Worm (Caenorhabditis elegans) whole organism, L3 larva: ENCODE results near the gene Y59A8A.8.
"Not testable (repeated sequence)": the region's sequence is repeated elsewhere in the genome, so short reads cannot be mapped to it uniquely, and the experiment has no call there.

ENCODE experiments used
- R02D3.7 ChIP-seq: fragments of 150-350 bp; optimal IDR thresholded peaks from 2 replicates; lab custom pipeline; 2014; ENCODE audit warnings: missing biosample characterization, missing genetic modification characterization
- ZK546.5 ChIP-seq: sonication (generic microtip); optimal IDR thresholded peaks from 2 replicates; lab custom pipeline; 2017; ENCODE audit warnings: missing biosample characterization, missing genetic modification characterization
- aly-2 ChIP-seq: fragments of 150-350 bp; optimal IDR thresholded peaks from 2 replicates; lab custom pipeline; 2014; ENCODE audit warnings: missing biosample characterization, missing genetic modification characterization
- ama-1 ChIP-seq: fragments of 150-350 bp; optimal IDR thresholded peaks from 2 replicates; lab custom pipeline; 2018
- ceh-16 ChIP-seq: sonication (generic microtip); optimal IDR thresholded peaks from 2 replicates; lab custom pipeline; 2017; ENCODE audit warnings: missing biosample characterization, missing genetic modification characterization
- ceh-28 ChIP-seq: fragments of 150-350 bp; optimal IDR thresholded peaks from 2 replicates; lab custom pipeline; 2014; ENCODE audit warnings: missing biosample characterization, missing genetic modification reagents, missing genetic modification characterization
- ceh-9 ChIP-seq: sonication (generic microtip); optimal IDR thresholded peaks from 2 replicates; lab custom pipeline; 2018; ENCODE audit warnings: missing biosample characterization, missing genetic modification characterization
- daf-12 ChIP-seq: fragments of 150-350 bp; optimal IDR thresholded peaks from 2 replicates; lab custom pipeline; 2014; ENCODE audit warnings: missing biosample characterization, missing genetic modification reagents, missing genetic modification characterization
- egl-27 ChIP-seq: sonication (generic microtip); optimal IDR thresholded peaks from 4 replicates; lab custom pipeline; 2017; ENCODE audit warnings: missing biosample characterization, missing genetic modification reagents, missing genetic modification characterization
- egl-5 ChIP-seq: fragments of 150-350 bp; optimal IDR thresholded peaks from 2 replicates; lab custom pipeline; 2017; ENCODE audit warnings: missing biosample characterization, missing genetic modification reagents, missing genetic modification characterization, inconsistent platforms
- elt-2 ChIP-seq: sonication (generic microtip); optimal IDR thresholded peaks from 2 replicates; lab custom pipeline; 2016; ENCODE audit warnings: missing genetic modification reagents, mild to moderate bottlenecking, missing genetic modification characterization, missing compliant biosample characterization
- fkh-10 ChIP-seq: sonication (generic microtip); optimal IDR thresholded peaks from 2 replicates; lab custom pipeline; 2017; ENCODE audit warnings: missing biosample characterization, missing genetic modification reagents, missing genetic modification characterization
- fkh-2 ChIP-seq: fragments of 150-350 bp; optimal IDR thresholded peaks from 2 replicates; lab custom pipeline; 2014; ENCODE audit warnings: missing biosample characterization, missing genetic modification reagents, missing genetic modification characterization
- jun-1 ChIP-seq: fragments of 150-350 bp; optimal IDR thresholded peaks from 2 replicates; lab custom pipeline; 2014; ENCODE audit warnings: missing biosample characterization, missing genetic modification reagents, missing genetic modification characterization
- lin-15B ChIP-seq: fragments of 150-350 bp; optimal IDR thresholded peaks from 2 replicates; lab custom pipeline; 2014; ENCODE audit warnings: missing biosample characterization, missing genetic modification characterization
- lsy-12 ChIP-seq: sonication (generic microtip); optimal IDR thresholded peaks from 2 replicates; lab custom pipeline; 2016; ENCODE audit warnings: mild to moderate bottlenecking, missing genetic modification characterization, missing compliant biosample characterization
- mdl-1 ChIP-seq: fragments of 150-350 bp; optimal IDR thresholded peaks from 2 replicates; lab custom pipeline; 2014; ENCODE audit warnings: missing biosample characterization, missing genetic modification characterization
- nfya-1 ChIP-seq: sonication (generic microtip); optimal IDR thresholded peaks from 2 replicates; lab custom pipeline; 2017; ENCODE audit warnings: missing genetic modification characterization, mild to moderate bottlenecking, missing compliant biosample characterization, antibody characterized with exemption, moderate library complexity; ENCODE audit not compliant: insufficient read depth
- nhr-23 ChIP-seq: fragments of 150-350 bp; optimal IDR thresholded peaks from 2 replicates; lab custom pipeline; 2014; ENCODE audit warnings: missing biosample characterization, missing genetic modification reagents, missing genetic modification characterization
- nhr-237 ChIP-seq: fragments of 150-350 bp; optimal IDR thresholded peaks from 2 replicates; lab custom pipeline; 2014; ENCODE audit warnings: missing biosample characterization, missing genetic modification characterization
- nhr-25 ChIP-seq: sonication (generic microtip); optimal IDR thresholded peaks from 2 replicates; lab custom pipeline; 2017; ENCODE audit warnings: missing biosample characterization, missing genetic modification characterization
- nhr-43 ChIP-seq: sonication (generic microtip); optimal IDR thresholded peaks from 2 replicates; lab custom pipeline; 2016; ENCODE audit warnings: mild to moderate bottlenecking, missing genetic modification characterization, missing compliant biosample characterization; ENCODE audit not compliant: poor library complexity, severe bottlenecking
- nhr-67 ChIP-seq: fragments of 150-350 bp; optimal IDR thresholded peaks from 2 replicates; lab custom pipeline; 2014; ENCODE audit warnings: missing biosample characterization, missing genetic modification characterization
- pha-4 ChIP-seq: fragments of 150-350 bp; optimal IDR thresholded peaks from 2 replicates; lab custom pipeline; 2014; ENCODE audit warnings: missing biosample characterization, missing genetic modification reagents, missing genetic modification characterization
- pqm-1 ChIP-seq: fragments of 150-350 bp; optimal IDR thresholded peaks from 2 replicates; lab custom pipeline; 2017; ENCODE audit warnings: missing biosample characterization, missing genetic modification characterization, inconsistent platforms
- sea-2 ChIP-seq: fragments of 150-350 bp; sonication (generic microtip); optimal IDR thresholded peaks from 4 replicates; lab custom pipeline; 2014; ENCODE audit warnings: missing biosample characterization, missing genetic modification reagents, missing genetic modification characterization
- snpc-4 ChIP-seq: fragments of 150-350 bp; optimal IDR thresholded peaks from 2 replicates; lab custom pipeline; 2014; ENCODE audit warnings: missing biosample characterization, missing genetic modification characterization
- tbx-2 ChIP-seq: sonication (generic microtip); optimal IDR thresholded peaks from 2 replicates; lab custom pipeline; 2016; ENCODE audit warnings: mild to moderate bottlenecking, missing genetic modification characterization, missing compliant biosample characterization
- unc-39 ChIP-seq: sonication (generic microtip); optimal IDR thresholded peaks from 4 replicates; lab custom pipeline; 2017; ENCODE audit warnings: missing biosample characterization, missing genetic modification characterization
- unc-62 ChIP-seq: fragments of 150-350 bp; sonication (generic microtip); optimal IDR thresholded peaks from 4 replicates; lab custom pipeline; 2014; ENCODE audit warnings: missing biosample characterization, missing genetic modification reagents, missing genetic modification characterization
- zag-1 ChIP-seq: fragments of 150-350 bp; optimal IDR thresholded peaks from 2 replicates; lab custom pipeline; 2014; ENCODE audit warnings: missing biosample characterization, missing genetic modification characterization
- ztf-11 ChIP-seq: fragments of 150-350 bp; optimal IDR thresholded peaks from 2 replicates; lab custom pipeline; 2014; ENCODE audit warnings: missing biosample characterization, missing genetic modification characterization

Y59A8A.8 gene

DNA sequence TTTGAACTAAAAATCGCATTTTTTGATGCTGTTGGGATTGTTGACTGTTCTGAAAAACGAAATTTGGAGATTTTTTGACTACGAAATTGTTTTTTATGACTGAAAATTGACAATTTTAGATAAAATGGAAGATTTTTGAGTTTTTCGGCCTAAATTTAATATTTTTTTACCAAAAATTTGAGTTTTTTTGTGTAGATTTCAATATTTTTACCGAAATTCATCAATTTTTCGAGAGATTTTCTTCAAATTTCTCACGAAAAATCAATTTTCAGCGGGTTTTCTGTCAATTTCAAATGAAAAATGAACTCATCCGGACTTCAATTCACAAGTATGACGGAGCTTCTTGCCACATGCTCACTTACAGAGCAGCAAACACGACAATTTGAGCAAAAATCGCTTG is at the start of gene Y59A8A.8:
TSS of gene Y59A8A.8 (plus strand) at position 301 of the 400 bp plus-strand sequence.
- not testable (repeated sequence) for TF ChIP-seq mdl-1, nhr-237, R02D3.7 (tag; lab: Kevin White, UChicago)

DNA sequence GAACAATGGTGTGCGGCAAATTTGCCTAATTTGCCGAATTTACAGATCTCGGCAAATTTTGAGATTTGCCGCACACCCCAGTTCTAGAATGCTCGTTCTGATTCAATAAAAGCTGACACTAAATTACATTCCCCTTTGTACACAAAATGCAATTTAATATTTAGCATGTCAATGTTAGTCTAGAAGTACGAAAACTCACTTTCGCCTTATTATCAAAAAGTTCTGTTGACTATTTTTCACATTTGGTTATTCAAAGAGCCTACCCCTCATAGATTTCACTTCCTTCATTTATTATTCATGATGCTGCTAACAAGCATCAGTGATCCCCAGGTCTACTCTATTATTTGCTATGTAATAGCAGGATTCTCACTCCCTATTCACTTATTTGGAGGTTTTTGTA is 46.8 kb upstream of the Y59A8A.8 start, which contains the start of gene srh-298:
TSS of gene srh-298 (plus strand) at position 301 of the 400 bp plus-strand sequence.
- TF ChIP-seq lsy-12 (no peak), egl-27 (no peak), nhr-237 (tag; lab: Kevin White, UChicago) (no peak)

ce11 chrV:17819704-17820103 is 45.7 kb upstream of the Y59A8A.8 start:
- no peak for TF ChIP-seq lin-15B (tag; lab: Kevin White, UChicago)
- no peak for TF ChIP-seq nhr-67 (tag; lab: Kevin White, UChicago)
- TF ChIP-seq egl-5 (tag; lab: Kevin White, UChicago): no peak
- TF ChIP-seq R02D3.7 (tag; lab: Kevin White, UChicago): no peak
- no peak for TF ChIP-seq jun-1 (tag; lab: Kevin White, UChicago)
- TF ChIP-seq unc-39 (tag; lab: Kevin White, UChicago): no peak
- no peak for TF ChIP-seq nhr-43 (tag; lab: Kevin White, UChicago)
- TF ChIP-seq ztf-11 (tag; lab: Kevin White, UChicago): no peak
- TF ChIP-seq nfya-1: no peak
- no peak for TF ChIP-seq mdl-1 (tag; lab: Kevin White, UChicago)
- no peak for TF ChIP-seq ama-1 (lab: Kevin White, UChicago)
- no peak for TF ChIP-seq elt-2 (tag; lab: Kevin White, UChicago)
- no peak for TF ChIP-seq pqm-1
- no peak for TF ChIP-seq fkh-2 (tag; lab: Kevin White, UChicago)

DNA sequence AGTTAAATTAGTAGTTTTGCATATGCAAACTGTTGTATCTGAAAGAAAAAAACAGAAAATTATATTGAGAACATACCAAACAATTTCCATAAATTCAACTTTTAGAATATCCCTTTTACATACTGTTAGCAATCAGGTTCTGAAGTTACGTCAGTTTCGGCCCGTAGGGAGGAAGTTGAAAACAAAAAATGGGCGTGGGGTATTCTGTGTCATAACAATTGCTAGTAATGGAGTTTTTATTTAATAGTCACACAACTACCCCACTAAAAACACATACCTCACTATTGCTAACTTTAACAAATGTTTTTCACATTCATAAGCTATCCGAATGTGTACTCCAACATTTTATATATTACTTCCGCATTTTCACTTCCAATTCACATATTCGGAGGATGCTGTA is 43.6 kb upstream of the Y59A8A.8 start, which contains the start of gene srh-300:
TSS of gene srh-300 (plus strand) at position 301 of the 400 bp plus-strand sequence.
- no peak for TF ChIP-seq zag-1 (tag; lab: Kevin White, UChicago)
- no peak for TF ChIP-seq jun-1 (tag; lab: Kevin White, UChicago)
- TF ChIP-seq nhr-67 (tag; lab: Kevin White, UChicago): no peak
- no peak for TF ChIP-seq snpc-4
- no peak for TF ChIP-seq sea-2
- no peak for TF ChIP-seq unc-39 (tag; lab: Kevin White, UChicago)
- TF ChIP-seq ZK546.5 (tag; lab: Kevin White, UChicago): no peak
- TF ChIP-seq daf-12 (tag; lab: Kevin White, UChicago): no peak
- TF ChIP-seq elt-2 (tag; lab: Kevin White, UChicago): no peak
- TF ChIP-seq mdl-1 (tag; lab: Kevin White, UChicago): no peak
- no peak for TF ChIP-seq ceh-16 (tag; lab: Kevin White, UChicago)
- TF ChIP-seq pqm-1: no peak
- TF ChIP-seq R02D3.7 (tag; lab: Kevin White, UChicago): no peak
- no peak for TF ChIP-seq unc-62 (GFP tag; lab: Kevin White, UChicago)
- TF ChIP-seq, all 47 proteins: peak for 0

ce11 chrV:17824610-17825009 is 40.8 kb upstream of the Y59A8A.8 start, which contains the start of gene srh-301:
Gene srh-301 (plus strand): TSS chrV:17824910.
- TF ChIP-seq ztf-11 (tag; lab: Kevin White, UChicago): no peak
- TF ChIP-seq egl-27: no peak
- no peak for TF ChIP-seq ceh-28 (tag; lab: Kevin White, UChicago)
- TF ChIP-seq mdl-1 (tag; lab: Kevin White, UChicago): no peak
- no peak for TF ChIP-seq fkh-10 (GFP tag; lab: Kevin White, UChicago)
- TF ChIP-seq nhr-43 (tag; lab: Kevin White, UChicago): no peak
- TF ChIP-seq nhr-25 (tag; lab: Kevin White, UChicago): no peak
- TF ChIP-seq ZK546.5 (tag; lab: Kevin White, UChicago): no peak
- no peak for TF ChIP-seq tbx-2 (tag; lab: Kevin White, UChicago)
- no peak for TF ChIP-seq pha-4 (tag; lab: Kevin White, UChicago)
- no peak for TF ChIP-seq R02D3.7 (tag; lab: Kevin White, UChicago)

- TF ChIP-seq nhr-23 (tag; lab: Kevin White, UChicago) (no peak), fkh-10 (GFP tag; lab: Kevin White, UChicago) (no peak), nhr-25 (tag; lab: Kevin White, UChicago) (no peak), unc-39 (tag; lab: Kevin White, UChicago) (no peak), ceh-16 (tag; lab: Kevin White, UChicago) (no peak), nhr-67 (tag; lab: Kevin White, UChicago) (no peak), tbx-2 (tag; lab: Kevin White, UChicago) (no peak), nhr-237 (tag; lab: Kevin White, UChicago) (no peak), lsy-12 (no peak), fkh-2 (tag; lab: Kevin White, UChicago) (no peak), aly-2 (no peak), pha-4 (tag; lab: Kevin White, UChicago) (no peak), nfya-1 (no peak), ZK546.5 (tag; lab: Kevin White, UChicago) (no peak), pqm-1 (no peak), lin-15B (tag; lab: Kevin White, UChicago) (no peak), jun-1 (tag; lab: Kevin White, UChicago) (no peak), ceh-9 (tag; lab: Kevin White, UChicago) (no peak)
- TF ChIP-seq, all 47 proteins: peak for 0
These were observed 37.1 kb upstream of the Y59A8A.8 start, which contains the start of gene srh-304 for ce11 chrV:17828310-17828709. Gene srh-304 (plus strand): TSS chrV:17828610.
